Worm (Caenorhabditis elegans) whole organism, young adult: ENCODE measurements around the gene Y94H6A.3.
"Not testable (repeated sequence)": the region's sequence is repeated elsewhere in the genome, so short reads cannot be mapped to it uniquely, and the experiment has no call there.

Experiments
- nfya-1 ChIP-seq: sonication (generic microtip); optimal IDR thresholded peaks from 2 replicates; lab custom pipeline; 2017; ENCODE audit warnings: antibody characterized with exemption, missing compliant biosample characterization, missing genetic modification characterization, borderline replicate concordance; ENCODE audit not compliant: insufficient read depth
- sea-2 ChIP-seq: fragments of 200-800 bp; sonication (Bioruptor generic); IDR thresholded peaks from 2 replicates; pipeline ENCODE4 v1.3.6; 2022; ENCODE audit warnings: missing genetic modification characterization, missing compliant biosample characterization

ce11 chrIV:2694880-2695279 lies 18.6 kb downstream of the Y94H6A.3 start:
- TF ChIP-seq sea-2 (GFP tag; lab: Robert Waterston, UW); nfya-1: not testable (repeated sequence)
